Worm (Caenorhabditis elegans): Measurements from ENCODE around the gene dnbp-1.

dnbp-1 gene

ce11 chrIV:13940847-13941246 is 38.8 kb downstream of the dnbp-1 start:
- no peak for TF ChIP-seq dmd-9 (GFP tag; IDR thresholded peaks at IDR 0.05)
- TF ChIP-seq lin-39 (tag; optimal IDR thresholded peaks at IDR 0.05), result no peak
- no peak for TF ChIP-seq zfp-3 (GFP tag; conservative IDR thresholded peaks at IDR 0.05)
- TF ChIP-seq hmg-1.1 (GFP tag; IDR thresholded peaks at IDR 0.05), result no peak
- peak; percentile 84 for TF ChIP-seq aha-1 (tag)
- peak; percentile 9 for TF ChIP-seq nhr-28 (tag; optimal IDR thresholded peaks at IDR 0.05)
- no peak for TF ChIP-seq nhr-25 (tag; optimal IDR thresholded peaks at IDR 0.05; ENCODE audit: borderline replicate concordance, insufficient read depth)
- peak; percentile 28 for TF ChIP-seq pqm-1 (tag; optimal IDR thresholded peaks at IDR 0.05)
- TF ChIP-seq unc-39 (tag; optimal IDR thresholded peaks at IDR 0.05), result no peak
- TF ChIP-seq hif-1 (tag; optimal IDR thresholded peaks at IDR 0.05), result no peak
- no peak for TF ChIP-seq rbr-2 (tag; optimal IDR thresholded peaks at IDR 0.05)
- TF ChIP-seq zag-1 (tag; optimal IDR thresholded peaks at IDR 0.05), result no peak

- TF ChIP-seq F37D6.2 (tag; optimal IDR thresholded peaks at IDR 0.05), result no peak
Observed at ce11 chrIV:13934086-13934485, 45.6 kb downstream of the dnbp-1 start, which contains the start of gene Y37A1A.4. Y37A1A.4 (plus strand) TSS chrIV:13934386.

- TF ChIP-seq php-3 (GFP tag; IDR thresholded peaks at IDR 0.05) (no peak), unc-62 (GFP tag; optimal IDR thresholded peaks at IDR 0.05 in 1 of 2) (peak in 1 of 2 experiments; percentile 98), unc-62 (tag; optimal IDR thresholded peaks at IDR 0.05) (no peak)
Observed at ce11 chrIV:13927641-13928040, 52.0 kb downstream of the dnbp-1 start.

ce11 chrIV:13922289-13922688 is 57.4 kb downstream of the dnbp-1 start:
- TF ChIP-seq madf-5 (GFP tag; IDR thresholded peaks at IDR 0.05), result peak in 1 of 2 experiments; percentile 82; a peak in 1 of 4 replicates
- TF ChIP-seq daf-8 (GFP tag; IDR thresholded peaks at IDR 0.05), result 0 out of 2 replicates have a peak, but pooled peaks have one; percentile 32
- peak; percentile 40; the same call in 1 of the 2 replicates for TF ChIP-seq Y48G9A.11 (GFP tag; IDR thresholded peaks at IDR 0.05)
- TF ChIP-seq Y105C5A.15 (GFP tag; IDR thresholded peaks at IDR 0.05), result peak; percentile 75; the same call in 1 of the 2 replicates
- peak; percentile 70; the same call in 1 of the 2 replicates for TF ChIP-seq D1046.2 (GFP tag; IDR thresholded peaks at IDR 0.05)
- peak; percentile 55 for TF ChIP-seq zfp-3 (GFP tag; conservative IDR thresholded peaks at IDR 0.05)
- 0 out of 2 replicates have a peak, but pooled peaks have one; percentile 38 for TF ChIP-seq Y75B8A.6 (GFP tag; IDR thresholded peaks at IDR 0.05)
- TF ChIP-seq tag-97 (GFP tag; IDR thresholded peaks at IDR 0.05), result peak; percentile 94
- peak; percentile 92 for TF ChIP-seq snpc-1.2 (GFP tag; IDR thresholded peaks at IDR 0.05)
- TF ChIP-seq mdt-29 (GFP tag; IDR thresholded peaks at IDR 0.05), result peak; percentile 74; the same call in 1 of the 2 replicates
- TF ChIP-seq vab-7 (GFP tag; IDR thresholded peaks at IDR 0.05), result peak; percentile 73
- TF ChIP-seq dmd-9 (GFP tag; IDR thresholded peaks at IDR 0.05), result peak; percentile 77; the same call in 1 of the 2 replicates
- TF ChIP-seq ZK337.2 (GFP tag; IDR thresholded peaks at IDR 0.05), result peak; percentile 63; the same call in 1 of the 2 replicates

- peak; percentile 63 for TF ChIP-seq snpc-1.2 (GFP tag; IDR thresholded peaks at IDR 0.05)
Observed at ce11 chrIV:13920974-13921373, 58.7 kb downstream of the dnbp-1 start.

ce11 chrIV:13919207-13919759 is 60.4 kb downstream of the dnbp-1 start:
- TF ChIP-seq nhr-76 (tag; optimal IDR thresholded peaks at IDR 0.05) (peak; percentile 9), daf-19 (GFP tag; conservative IDR thresholded peaks at IDR 0.05) (no peak), mxl-2 (GFP tag; conservative IDR thresholded peaks at IDR 0.05) (0 out of 2 replicates have a peak, but pooled peaks have one; percentile 45), egl-43 (GFP tag; IDR thresholded peaks at IDR 0.05) (no peak), unc-62 (GFP tag; optimal IDR thresholded peaks at IDR 0.05 in 1 of 2) (peak; percentile 36), unc-62 (tag; optimal IDR thresholded peaks at IDR 0.05) (no peak), ctbp-1 (GFP tag; IDR thresholded peaks at IDR 0.05) (no peak), hmg-1.1 (GFP tag; IDR thresholded peaks at IDR 0.05) (no peak), nhr-41 (GFP tag; IDR thresholded peaks at IDR 0.05) (peak; percentile 95; the same call in 1 of the 2 replicates), F44E2.7 (GFP tag; IDR thresholded peaks at IDR 0.05) (no peak), ces-1 (GFP tag; optimal IDR thresholded peaks at IDR 0.05) (no peak), lin-15B (tag; optimal IDR thresholded peaks at IDR 0.05) (no peak), nhr-25 (tag; optimal IDR thresholded peaks at IDR 0.05; ENCODE audit: borderline replicate concordance, insufficient read depth) (peak; percentile 31), arid-1 (GFP tag; conservative IDR thresholded peaks at IDR 0.05) (no peak), nhr-102 (tag; optimal IDR thresholded peaks at IDR 0.05) (peak; percentile 89), saeg-2 (GFP tag; IDR thresholded peaks at IDR 0.05) (no peak), daf-16 (GFP tag; optimal IDR thresholded peaks at IDR 0.05) (peak in 1 of 2 experiments; percentile 73), daf-16 (tag; optimal IDR thresholded peaks at IDR 0.05) (peak; percentile 99)
